Fruit fly (Drosophila melanogaster) whole organism, embryonic: ENCODE data around the gene CG13306.

Experiments used
- CG10979 ChIP-seq: fragments of 200-800 bp; sonication (Bioruptor generic); optimal IDR thresholded peaks from 2 replicates; lab custom pipeline; 2018; ENCODE audit warnings: missing biosample characterization, mild to moderate bottlenecking, missing genetic modification characterization, moderate library complexity
- CG13624 ChIP-seq: fragments of 200-800 bp; sonication (Bioruptor generic); optimal IDR thresholded peaks from 2 replicates; lab custom pipeline; 2016; ENCODE audit warnings: missing biosample characterization, missing genetic modification characterization
- CG18619 ChIP-seq: fragments of 200-800 bp; sonication (Bioruptor generic); optimal IDR thresholded peaks from 3 replicates; lab custom pipeline; 2017; ENCODE audit warnings: missing biosample characterization, mild to moderate bottlenecking, missing genetic modification characterization
- CG18764 ChIP-seq: fragments of 200-800 bp; sonication (Bioruptor generic); optimal IDR thresholded peaks from 3 replicates; lab custom pipeline; 2016; ENCODE audit warnings: missing biosample characterization, missing genetic modification characterization
- CG4617 ChIP-seq: fragments of 200-800 bp; sonication (Bioruptor generic); optimal IDR thresholded peaks from 3 replicates; lab custom pipeline; 2016; ENCODE audit warnings: missing biosample characterization, missing genetic modification characterization, borderline replicate concordance
- CG5180 ChIP-seq: fragments of 200-800 bp; sonication (Bioruptor generic); optimal IDR thresholded peaks from 3 replicates; lab custom pipeline; 2017; ENCODE audit warnings: missing biosample characterization, missing genetic modification characterization, mild to moderate bottlenecking, moderate library complexity, missing genetic modification reagents
- CrebB ChIP-seq: fragments of 200-800 bp; sonication (Bioruptor generic); optimal IDR thresholded peaks from 3 replicates; lab custom pipeline; 2018; ENCODE audit warnings: missing biosample characterization, mild to moderate bottlenecking, missing genetic modification characterization
- Hr78 ChIP-seq, 2 experiments: fragments of 200-800 bp in 1 of 2; fragments of >200 bp in 1 of 2; sonication (Bioruptor generic) in 1 of 2; optimal IDR thresholded peaks; 2 replicates each; lab custom pipeline; 2017 to 2019; ENCODE audit warnings: missing biosample characterization in 2 of 2, missing genetic modification characterization in 2 of 2, mild to moderate bottlenecking in 1 of 2, moderate library complexity in 1 of 2
- Med ChIP-seq: fragments of 200-800 bp; sonication (Bioruptor generic); peaks from one replicate; lab custom pipeline; 2016; ENCODE audit warnings: missing biosample characterization, missing genetic modification characterization, mild to moderate bottlenecking, inconsistent platforms, moderate library complexity
- Nf-YC ChIP-seq: fragments of 200-800 bp; optimal IDR thresholded peaks from 3 replicates; lab custom pipeline; 2019; ENCODE audit warnings: missing biosample characterization, mild to moderate bottlenecking, missing genetic modification characterization, moderate library complexity
- Oaz ChIP-seq: fragments of 200-800 bp; sonication (Bioruptor generic); IDR thresholded peaks from 2 replicates; pipeline ENCODE4 v1.3.6; 2022; ENCODE audit warnings: missing biosample characterization, missing genetic modification characterization
- Vsx1 ChIP-seq: fragments of 200-800 bp; sonication (Bioruptor generic); optimal IDR thresholded peaks from 2 replicates; lab custom pipeline; 2017; ENCODE audit warnings: missing biosample characterization, mild to moderate bottlenecking, missing genetic modification characterization, missing genetic modification reagents
- ash1 ChIP-seq: fragments of 200-800 bp; sonication (Bioruptor generic); optimal IDR thresholded peaks from 2 replicates; lab custom pipeline; 2018; ENCODE audit warnings: missing biosample characterization, mild to moderate bottlenecking, missing genetic modification characterization
- bigmax ChIP-seq: fragments of 200-800 bp; sonication (Bioruptor generic); optimal IDR thresholded peaks from 2 replicates; lab custom pipeline; 2018; ENCODE audit warnings: missing biosample characterization, mild to moderate bottlenecking, missing genetic modification characterization
- cad ChIP-seq: fragments of >200 bp; optimal IDR thresholded peaks from 2 replicates; lab custom pipeline; 2017; ENCODE audit warnings: missing biosample characterization, missing genetic modification characterization
- cg ChIP-seq: fragments of 200-800 bp; sonication (Bioruptor generic); optimal IDR thresholded peaks from 3 replicates; lab custom pipeline; 2019; ENCODE audit warnings: missing biosample characterization, mild to moderate bottlenecking, missing genetic modification characterization, moderate library complexity
- esg ChIP-seq: fragments of 200-800 bp; sonication (Bioruptor generic); conservative IDR thresholded peaks from 2 replicates; pipeline ENCODE4 v1.3.6; 2022; ENCODE audit warnings: missing biosample characterization, missing genetic modification characterization
- exex ChIP-seq: fragments of 200-800 bp; sonication (Bioruptor generic); optimal IDR thresholded peaks from 4 replicates; lab custom pipeline; 2018; ENCODE audit warnings: missing biosample characterization, mild to moderate bottlenecking, missing genetic modification characterization, moderate library complexity
- eyg ChIP-seq: fragments of 200-800 bp; sonication (Bioruptor generic); optimal IDR thresholded peaks from 3 replicates; lab custom pipeline; 2016; ENCODE audit warnings: missing biosample characterization, missing genetic modification characterization
- gem ChIP-seq: fragments of 200-800 bp; sonication (Bioruptor generic); optimal IDR thresholded peaks from 2 replicates; lab custom pipeline; 2019; ENCODE audit warnings: missing biosample characterization, mild to moderate bottlenecking, missing genetic modification characterization, moderate library complexity
- grn ChIP-seq: fragments of 200-800 bp; sonication (Bioruptor generic); optimal IDR thresholded peaks from 3 replicates; lab custom pipeline; 2017; ENCODE audit warnings: missing biosample characterization, missing genetic modification characterization
- hth ChIP-seq: fragments of >200 bp; optimal IDR thresholded peaks from 2 replicates; lab custom pipeline; 2017; ENCODE audit warnings: inconsistent platforms
- insv ChIP-seq, 2 experiments: fragments of 200-800 bp; sonication (Bioruptor generic); optimal IDR thresholded peaks; 3 replicates each; lab custom pipeline; 2016 to 2018; ENCODE audit warnings: missing biosample characterization in 2 of 2, missing genetic modification characterization in 2 of 2
- mirr ChIP-seq: fragments of 200-800 bp; sonication (Bioruptor generic); optimal IDR thresholded peaks from 3 replicates; lab custom pipeline; 2018; ENCODE audit warnings: missing biosample characterization, mild to moderate bottlenecking, missing genetic modification characterization
- nom ChIP-seq: fragments of 200-800 bp; sonication (Bioruptor generic); optimal IDR thresholded peaks from 2 replicates; lab custom pipeline; 2017; ENCODE audit warnings: missing biosample characterization, missing genetic modification characterization, mild to moderate bottlenecking, moderate library complexity, missing genetic modification reagents
- oc ChIP-seq: fragments of 200-800 bp; sonication (Bioruptor generic); optimal IDR thresholded peaks from 2 replicates; lab custom pipeline; 2018; ENCODE audit warnings: missing biosample characterization, mild to moderate bottlenecking, missing genetic modification characterization, moderate library complexity
- sc ChIP-seq, 3 experiments: fragments of >200 bp in 2 of 3; fragments of 200-800 bp in 1 of 3; sonication (Bioruptor generic) in 1 of 3; optimal IDR thresholded peaks; 2 replicates in 2 of 3; 3 replicates in 1 of 3; lab custom pipeline; 2017; ENCODE audit warnings: mild to moderate bottlenecking in 1 of 3, missing biosample characterization in 1 of 3, missing genetic modification characterization in 1 of 3, missing genetic modification reagents in 1 of 3
- sd ChIP-seq: fragments of 200-800 bp; sonication (Bioruptor generic); optimal IDR thresholded peaks from 3 replicates; lab custom pipeline; 2018; ENCODE audit warnings: missing biosample characterization, mild to moderate bottlenecking, missing genetic modification characterization, moderate library complexity
- slou ChIP-seq: fragments of 200-800 bp; sonication (Bioruptor generic); optimal IDR thresholded peaks from 3 replicates; lab custom pipeline; 2016; ENCODE audit warnings: missing biosample characterization, missing genetic modification characterization
- so ChIP-seq: fragments of 200-800 bp; sonication (Bioruptor generic); IDR thresholded peaks from 3 replicates; pipeline ENCODE4 v1.3.6; 2022; ENCODE audit warnings: missing biosample characterization, missing genetic modification characterization
- sug ChIP-seq: fragments of 200-800 bp; optimal IDR thresholded peaks from 2 replicates; lab custom pipeline; 2019; ENCODE audit warnings: missing biosample characterization, mild to moderate bottlenecking, missing genetic modification characterization, moderate library complexity

CG13306 gene

DNA sequence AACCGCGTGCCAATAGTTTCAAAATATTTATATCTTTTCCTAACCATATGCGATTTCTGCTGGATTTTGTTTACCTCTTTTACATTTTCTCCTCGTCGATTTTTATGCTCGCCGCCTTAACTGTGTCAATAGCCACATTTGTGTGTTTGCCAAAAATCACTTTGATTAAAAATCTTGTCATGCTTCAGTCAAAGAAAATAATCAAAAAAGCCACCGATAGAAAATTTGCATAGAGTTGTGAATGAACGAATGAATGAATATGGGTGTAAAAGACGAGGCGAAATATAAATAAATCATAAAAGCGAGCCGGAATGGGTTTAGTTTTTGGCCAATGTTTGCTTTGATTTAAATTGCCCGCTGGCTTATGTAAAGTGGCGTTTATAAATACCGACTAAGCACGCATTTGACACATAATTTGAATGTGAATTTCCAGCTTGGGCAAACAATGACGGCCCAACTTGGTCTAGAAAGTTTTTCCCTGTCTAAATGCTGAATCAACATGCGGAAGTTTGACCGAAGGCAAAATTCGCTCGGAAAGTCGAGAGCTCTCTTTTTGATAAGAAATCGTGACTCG, 31.3 kb upstream of the CG13306 start (continued):
- no peak for TF ChIP-seq gem (tag; lab: Kevin White, UChicago)
- no peak for TF ChIP-seq cad (GFP tag; lab: Kevin White, UChicago)
- peak; percentile 32 for TF ChIP-seq oc (tag; lab: Kevin White, UChicago)
- no peak for TF ChIP-seq CG4617
- no peak for TF ChIP-seq esg (GFP tag; lab: Robert Waterston, UW)
- no peak for TF ChIP-seq Vsx1 (GFP tag; lab: Kevin White, UChicago)
- no peak for TF ChIP-seq so
- TF ChIP-seq, all 482 proteins: peak for 5

dm6 chr3L:8777313-8777924, 27.9 kb upstream of the CG13306 start:
- TF ChIP-seq Hr78 (GFP tag; optimal IDR thresholded peaks at IDR 0.05; lab: Kevin White, UChicago) = no peak
- peak; percentile 59 for TF ChIP-seq exex (tag; lab: Kevin White, UChicago)

DNA sequence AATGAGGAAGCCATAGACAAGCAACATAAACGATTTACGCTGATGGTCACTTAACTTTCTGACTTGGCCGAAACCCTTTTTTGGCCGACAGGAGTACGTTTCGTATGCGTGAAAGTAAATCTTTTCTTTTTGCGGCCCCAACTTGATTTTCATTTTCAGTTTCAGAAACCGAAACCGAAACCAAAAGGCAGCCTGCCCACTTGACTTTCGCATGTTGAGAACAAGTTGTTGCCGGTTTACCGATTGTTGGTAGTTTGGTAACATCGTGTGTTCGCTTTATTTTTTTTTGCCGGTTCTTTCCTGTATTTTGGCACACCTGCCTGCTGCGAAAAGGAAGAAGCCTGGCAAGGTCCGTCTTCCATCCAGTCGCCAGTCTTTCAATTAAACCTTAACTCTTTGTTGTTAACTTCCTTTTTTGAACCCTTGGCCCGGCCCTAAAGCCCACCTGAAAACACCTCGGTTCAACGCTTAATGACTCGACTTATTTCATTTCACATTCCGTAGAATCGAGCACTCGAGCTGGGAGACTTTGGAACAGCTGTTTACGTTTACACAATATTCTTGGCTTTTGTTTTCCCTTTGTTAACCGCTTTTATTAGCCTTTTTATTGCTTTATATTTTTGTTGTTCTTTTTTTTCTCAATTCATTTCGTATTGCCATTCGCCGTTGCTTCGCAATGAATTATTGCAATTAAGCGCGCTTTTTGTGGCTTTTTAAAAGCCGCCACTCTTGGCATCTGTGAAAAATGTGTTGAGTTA, 25.6 kb upstream of the CG13306 start:
- TF ChIP-seq Med (GFP tag; lab: Kevin White, UChicago) = peak; percentile 15
- TF ChIP-seq CG10979 (tag; lab: Kevin White, UChicago) = no peak
- TF ChIP-seq nom (GFP tag; lab: Kevin White, UChicago) = peak; percentile 86
- no peak for TF ChIP-seq Oaz

- no peak for TF ChIP-seq Nf-YC (tag; lab: Kevin White, UChicago)
- TF ChIP-seq slou (GFP tag; lab: Kevin White, UChicago) = no peak
- TF ChIP-seq sc (optimal IDR thresholded peaks at IDR 0.05; lab: Kevin White, UChicago) = no peak
- no peak for TF ChIP-seq sc (GFP tag; optimal IDR thresholded peaks at IDR 0.05; lab: Kevin White, UChicago)
- TF ChIP-seq CG5180 (GFP tag; lab: Kevin White, UChicago) = no peak
- peak; percentile 29 for TF ChIP-seq sd (tag; lab: Kevin White, UChicago)
- TF ChIP-seq eyg (GFP tag; lab: Kevin White, UChicago) = no peak
- no peak for TF ChIP-seq CrebB (tag; lab: Kevin White, UChicago)
- peak; percentile 14 for TF ChIP-seq grn (GFP tag; lab: Kevin White, UChicago)
- no peak for TF ChIP-seq ash1 (GFP tag; lab: Kevin White, UChicago)
- TF ChIP-seq exex (tag; lab: Kevin White, UChicago) = peak; percentile 58
- TF ChIP-seq cg = no peak
- no peak for TF ChIP-seq CG18764 (GFP tag; lab: Kevin White, UChicago)
- TF ChIP-seq insv (GFP tag; optimal IDR thresholded peaks at IDR 0.05; lab: Kevin White, UChicago) = no peak
- TF ChIP-seq CG18619 (GFP tag; lab: Kevin White, UChicago) = no peak
- TF ChIP-seq CG13624 (GFP tag; lab: Kevin White, UChicago) = no peak
- peak; percentile 9 for TF ChIP-seq mirr (GFP tag; lab: Kevin White, UChicago)
- TF ChIP-seq bigmax (GFP tag; lab: Kevin White, UChicago) = no peak
- TF ChIP-seq sug (tag; lab: Kevin White, UChicago) = peak; percentile 20
- TF ChIP-seq hth (lab: Kevin White, UChicago) = no peak
Measured at dm6 chr3L:8773713-8774112, 24.2 kb upstream of the CG13306 start.
